Worm (Caenorhabditis elegans) whole organism, L2 larva: ENCODE data around the gene atg-13.

ENCODE experiments used
- egl-27 ChIP-seq: sonication (generic microtip); optimal IDR thresholded peaks from 3 replicates; lab custom pipeline; 2017; ENCODE audit warnings: missing biosample characterization, missing genetic modification reagents, missing genetic modification characterization
- lin-11 ChIP-seq: fragments of 150-350 bp; sonication (generic microtip); optimal IDR thresholded peaks from 2 replicates; lab custom pipeline; 2014; ENCODE audit warnings: missing biosample characterization, missing genetic modification characterization, inconsistent platforms, mixed read lengths
- nhr-23 ChIP-seq: fragments of 150-350 bp; optimal IDR thresholded peaks from 2 replicates; lab custom pipeline; 2014; ENCODE audit warnings: missing biosample characterization, missing genetic modification reagents, missing genetic modification characterization
- sma-3 ChIP-seq: sonication (generic microtip); optimal IDR thresholded peaks from 2 replicates; lab custom pipeline; 2016; ENCODE audit warnings: missing genetic modification reagents, missing genetic modification characterization, missing compliant biosample characterization
- unc-62 ChIP-seq: fragments of 150-350 bp; optimal IDR thresholded peaks from 2 replicates; lab custom pipeline; 2014; ENCODE audit warnings: missing biosample characterization, missing genetic modification reagents, missing genetic modification characterization

DNA sequence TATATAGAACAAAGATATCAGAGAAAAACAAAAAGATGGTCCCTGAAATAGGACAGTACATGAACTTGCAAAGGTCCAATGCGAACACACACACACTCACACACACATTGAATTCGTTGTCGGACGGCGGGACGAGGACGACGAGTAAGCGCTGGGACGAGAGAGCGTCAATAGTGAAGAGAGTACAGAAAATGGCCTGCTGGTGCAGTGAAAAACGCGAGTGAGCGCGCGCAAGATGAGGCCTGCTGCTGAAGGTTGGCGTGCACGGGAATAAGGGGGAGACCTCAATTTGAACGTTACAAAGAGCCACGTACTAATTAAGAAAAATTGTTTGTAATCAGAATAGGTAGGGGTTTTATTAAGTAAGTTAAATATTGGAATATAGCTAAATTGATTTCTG, 31.0 kb downstream of the atg-13 start:
- TF ChIP-seq unc-62 (GFP tag; lab: Kevin White, UChicago): no peak
- TF ChIP-seq nhr-23 (tag; lab: Kevin White, UChicago): no peak
- no peak for TF ChIP-seq egl-27
- no peak for TF ChIP-seq sma-3 (GFP tag; lab: Kevin White, UChicago)
- TF ChIP-seq lin-11 (tag; lab: Kevin White, UChicago): no peak
